Worm (Caenorhabditis elegans) whole organism, late embryonic: ENCODE results near the gene K07G6.1.

ENCODE experiments used
- C08G9.2 ChIP-seq: sonication (generic microtip); optimal IDR thresholded peaks from 2 replicates; lab custom pipeline; 2016; ENCODE audit warnings: mild to moderate bottlenecking, missing genetic modification characterization, moderate library complexity, missing compliant biosample characterization
- Y22D7AL.16 ChIP-seq: sonication (generic microtip); optimal IDR thresholded peaks from 2 replicates; lab custom pipeline; 2016; ENCODE audit warnings: missing genetic modification characterization, missing compliant biosample characterization
- ahr-1 ChIP-seq: sonication (generic microtip); optimal IDR thresholded peaks from 2 replicates; lab custom pipeline; 2016; ENCODE audit warnings: missing genetic modification characterization, missing compliant biosample characterization
- ceh-14 ChIP-seq: sonication (generic microtip); optimal IDR thresholded peaks from 2 replicates; lab custom pipeline; 2016; ENCODE audit warnings: missing genotype, missing genetic modification characterization, missing compliant biosample characterization
- ceh-19 ChIP-seq: fragments of 200-800 bp; sonication (Bioruptor generic); optimal IDR thresholded peaks from 2 replicates; lab custom pipeline; 2018; ENCODE audit warnings: mild to moderate bottlenecking, missing genetic modification characterization, missing compliant biosample characterization
- ceh-2 ChIP-seq: sonication (generic microtip); optimal IDR thresholded peaks from 2 replicates; lab custom pipeline; 2016; ENCODE audit warnings: missing genotype, missing genetic modification characterization, missing compliant biosample characterization
- ceh-24 ChIP-seq: sonication (generic microtip); optimal IDR thresholded peaks from 2 replicates; lab custom pipeline; 2016; ENCODE audit warnings: mild to moderate bottlenecking, missing genetic modification characterization, missing compliant biosample characterization
- ceh-31 ChIP-seq: sonication (generic microtip); optimal IDR thresholded peaks from 2 replicates; lab custom pipeline; 2016; ENCODE audit warnings: missing genetic modification characterization, missing compliant biosample characterization
- ceh-48 ChIP-seq: sonication (generic microtip); optimal IDR thresholded peaks from 2 replicates; lab custom pipeline; 2016; ENCODE audit warnings: missing genetic modification characterization, inconsistent platforms, missing compliant biosample characterization
- ceh-9 ChIP-seq: sonication (generic microtip); optimal IDR thresholded peaks from 2 replicates; lab custom pipeline; 2016; ENCODE audit warnings: mild to moderate bottlenecking, missing genetic modification characterization, inconsistent platforms, missing compliant biosample characterization
- dve-1 ChIP-seq: sonication (generic microtip); optimal IDR thresholded peaks from 2 replicates; lab custom pipeline; 2017; ENCODE audit warnings: antibody characterized with exemption, mild to moderate bottlenecking, missing genetic modification characterization, missing compliant biosample characterization
- ets-4 ChIP-seq: sonication (generic microtip); optimal IDR thresholded peaks from 2 replicates; lab custom pipeline; 2016; ENCODE audit warnings: missing genetic modification characterization, missing compliant biosample characterization
- gmeb-2 ChIP-seq: sonication (generic microtip); optimal IDR thresholded peaks from 2 replicates; lab custom pipeline; 2016; ENCODE audit warnings: missing genetic modification characterization, inconsistent platforms, missing compliant biosample characterization
- hlh-13 ChIP-seq: fragments of 200-800 bp; sonication (Bioruptor generic); optimal IDR thresholded peaks from 2 replicates; lab custom pipeline; 2018; ENCODE audit warnings: mild to moderate bottlenecking, missing genetic modification characterization, missing compliant biosample characterization
- hlh-15 ChIP-seq: sonication (generic microtip); optimal IDR thresholded peaks from 2 replicates; lab custom pipeline; 2016; ENCODE audit warnings: missing genetic modification characterization, missing compliant biosample characterization
- lim-6 ChIP-seq: sonication (generic microtip); optimal IDR thresholded peaks from 2 replicates; lab custom pipeline; 2016; ENCODE audit warnings: missing genetic modification characterization, missing compliant biosample characterization
- madf-2 ChIP-seq: sonication (generic microtip); optimal IDR thresholded peaks from 2 replicates; lab custom pipeline; 2017; ENCODE audit warnings: missing genetic modification characterization, missing compliant biosample characterization
- mec-3 ChIP-seq: sonication (generic microtip); optimal IDR thresholded peaks from 2 replicates; lab custom pipeline; 2016; ENCODE audit warnings: borderline replicate concordance, missing genetic modification characterization, missing compliant biosample characterization
- nfya-1 ChIP-seq: sonication (generic microtip); optimal IDR thresholded peaks from 2 replicates; lab custom pipeline; 2017; ENCODE audit warnings: missing genetic modification characterization, mild to moderate bottlenecking, missing compliant biosample characterization, antibody characterized with exemption, moderate library complexity
- odd-2 ChIP-seq: sonication (generic microtip); optimal IDR thresholded peaks from 2 replicates; lab custom pipeline; 2017; ENCODE audit warnings: antibody characterized with exemption, mild to moderate bottlenecking, missing genetic modification characterization, missing compliant biosample characterization
- pag-3 ChIP-seq: sonication (generic microtip); optimal IDR thresholded peaks from 2 replicates; lab custom pipeline; 2016; ENCODE audit warnings: missing compliant biosample characterization, missing genetic modification characterization, borderline replicate concordance
- pat-9 ChIP-seq: fragments of 200-800 bp; sonication (Bioruptor generic); optimal IDR thresholded peaks from 2 replicates; lab custom pipeline; 2018; ENCODE audit warnings: mild to moderate bottlenecking, missing genetic modification characterization, moderate library complexity, missing compliant biosample characterization
- pax-1 ChIP-seq: fragments of 150-350 bp; optimal IDR thresholded peaks from 2 replicates; lab custom pipeline; 2014; ENCODE audit warnings: missing biosample characterization, missing genetic modification characterization
- pqm-1 ChIP-seq: sonication (generic microtip); optimal IDR thresholded peaks from 2 replicates; lab custom pipeline; 2016; ENCODE audit warnings: missing genetic modification characterization, missing compliant biosample characterization
- rnt-1 ChIP-seq: sonication (generic microtip); optimal IDR thresholded peaks from 2 replicates; lab custom pipeline; 2016; ENCODE audit warnings: missing genetic modification characterization, missing compliant biosample characterization
- sdc-2 ChIP-seq: sonication (generic microtip); optimal IDR thresholded peaks from 2 replicates; lab custom pipeline; 2016; ENCODE audit warnings: missing genotype, missing genetic modification characterization, missing compliant biosample characterization
- ttx-3 ChIP-seq: sonication (generic microtip); optimal IDR thresholded peaks from 2 replicates; lab custom pipeline; 2016; ENCODE audit warnings: missing genetic modification reagents, missing genetic modification characterization, missing compliant biosample characterization
- unc-55 ChIP-seq: sonication (generic microtip); optimal IDR thresholded peaks from 2 replicates; lab custom pipeline; 2017; ENCODE audit warnings: missing biosample characterization, missing genetic modification reagents, missing genetic modification characterization
- unc-86 ChIP-seq: sonication (generic microtip); optimal IDR thresholded peaks from 2 replicates; lab custom pipeline; 2016; ENCODE audit warnings: missing genetic modification characterization, missing compliant biosample characterization

The K07G6.1 gene

ce11 chrII:1786209-1786608, 44.9 kb downstream of the K07G6.1 start, which contains the start of gene C08F1.10:
C08F1.10 (minus strand) TSS chrII:1786309.
- TF ChIP-seq Y22D7AL.16 (tag; lab: Kevin White, UChicago) (no peak), ceh-2 (tag; lab: Kevin White, UChicago) (no peak), ahr-1 (tag; lab: Kevin White, UChicago) (no peak), pag-3 (tag; lab: Kevin White, UChicago) (no peak), ets-4 (tag; lab: Kevin White, UChicago) (no peak), ceh-31 (no peak), pat-9 (tag; lab: Kevin White, UChicago) (no peak), madf-2 (tag; lab: Kevin White, UChicago) (no peak), mec-3 (tag; lab: Kevin White, UChicago) (no peak), rnt-1 (tag; lab: Kevin White, UChicago) (no peak), dve-1 (no peak), nfya-1 (no peak)

ce11 chrII:1787208-1787607, 45.9 kb downstream of the K07G6.1 start:
- TF ChIP-seq hlh-15 (tag; lab: Kevin White, UChicago) (no peak), unc-55 (GFP tag; lab: Kevin White, UChicago) (no peak), ceh-24 (no peak), odd-2 (tag; lab: Kevin White, UChicago) (no peak), pat-9 (tag; lab: Kevin White, UChicago) (no peak), ttx-3 (tag; lab: Kevin White, UChicago) (no peak), sdc-2 (tag; lab: Kevin White, UChicago) (no peak), hlh-13 (GFP tag; lab: Kevin White, UChicago) (no peak), ceh-48 (no peak), ceh-14 (tag; lab: Kevin White, UChicago) (no peak), madf-2 (tag; lab: Kevin White, UChicago) (no peak)

ce11 chrII:1788087-1788486, 46.7 kb downstream of the K07G6.1 start, which contains the start of the genes C08F1.6 and fbxb-13:
C08F1.6 (minus strand) TSS chrII:1788187.
fbxb-13 (plus strand) TSS chrII:1788277.
- TF ChIP-seq pqm-1 (tag; lab: Kevin White, UChicago): no peak
- TF ChIP-seq ceh-9 (tag; lab: Kevin White, UChicago): no peak
- TF ChIP-seq odd-2 (tag; lab: Kevin White, UChicago): no peak
- no peak for TF ChIP-seq C08G9.2 (tag; lab: Kevin White, UChicago)
- TF ChIP-seq gmeb-2 (tag; lab: Kevin White, UChicago): no peak
- no peak for TF ChIP-seq pax-1
- no peak for TF ChIP-seq pag-3 (tag; lab: Kevin White, UChicago)
- TF ChIP-seq ceh-19 (GFP tag; lab: Kevin White, UChicago): no peak
- no peak for TF ChIP-seq lim-6 (tag; lab: Kevin White, UChicago)
- TF ChIP-seq unc-86: no peak
